Worm (Caenorhabditis elegans) whole organism, late embryonic: Measurements from ENCODE around the gene clec-243.

ENCODE experiments used
- ceh-48 ChIP-seq: sonication (generic microtip); optimal IDR thresholded peaks from 2 replicates; lab custom pipeline; 2016; ENCODE audit warnings: missing genetic modification characterization, inconsistent platforms, missing compliant biosample characterization
- hlh-15 ChIP-seq: sonication (generic microtip); optimal IDR thresholded peaks from 2 replicates; lab custom pipeline; 2016; ENCODE audit warnings: missing genetic modification characterization, missing compliant biosample characterization
- nfya-1 ChIP-seq: sonication (generic microtip); optimal IDR thresholded peaks from 2 replicates; lab custom pipeline; 2017; ENCODE audit warnings: missing genetic modification characterization, mild to moderate bottlenecking, missing compliant biosample characterization, antibody characterized with exemption, moderate library complexity
- pqm-1 ChIP-seq: sonication (generic microtip); optimal IDR thresholded peaks from 2 replicates; lab custom pipeline; 2016; ENCODE audit warnings: missing genetic modification characterization, missing compliant biosample characterization
- rnt-1 ChIP-seq: sonication (generic microtip); optimal IDR thresholded peaks from 2 replicates; lab custom pipeline; 2016; ENCODE audit warnings: missing genetic modification characterization, missing compliant biosample characterization
- sox-2 ChIP-seq: fragments of 200-800 bp; sonication (Bioruptor generic); IDR thresholded peaks from 2 replicates; pipeline ENCODE4 v1.3.6; 2022; ENCODE audit warnings: missing genetic modification reagents, missing genetic modification characterization, missing compliant biosample characterization
- unc-55 ChIP-seq: sonication (generic microtip); optimal IDR thresholded peaks from 2 replicates; lab custom pipeline; 2017; ENCODE audit warnings: missing biosample characterization, missing genetic modification reagents, missing genetic modification characterization

DNA sequence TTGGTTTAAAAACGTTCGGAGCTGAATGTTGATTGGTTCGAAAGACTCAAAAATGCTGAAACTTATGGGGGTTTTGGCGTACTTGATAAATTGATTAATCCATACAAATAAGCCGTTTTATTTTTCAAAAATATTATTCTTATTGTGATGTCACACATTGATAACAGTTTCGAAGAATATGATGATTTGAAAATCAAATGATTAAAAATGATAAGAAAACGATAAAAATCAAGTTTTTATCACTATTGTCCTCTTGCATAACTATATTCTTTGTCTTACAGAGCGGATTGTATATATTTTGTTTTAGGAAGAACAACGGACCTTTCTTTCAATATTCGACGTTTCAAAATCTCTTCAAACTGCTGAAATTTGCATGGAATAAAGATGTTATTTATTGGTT, 5.8 kb downstream of the clec-243 start:
- TF ChIP-seq pqm-1 (tag; lab: Kevin White, UChicago) = no peak
- no peak for TF ChIP-seq ceh-48 (tag; lab: Kevin White, UChicago)
- no peak for TF ChIP-seq nfya-1
- no peak for TF ChIP-seq rnt-1
- TF ChIP-seq sox-2 (GFP tag; lab: Robert Waterston, UW) = no peak
- no peak for TF ChIP-seq unc-55 (GFP tag; lab: Kevin White, UChicago)
- no peak for TF ChIP-seq hlh-15
